Worm (Caenorhabditis elegans) whole organism, L3 larva: ENCODE measurements around the gene egl-43.

ENCODE experiments used
- ZK546.5 ChIP-seq: sonication (generic microtip); optimal IDR thresholded peaks from 2 replicates; lab custom pipeline; 2017; ENCODE audit warnings: missing biosample characterization, missing genetic modification characterization
- ama-1 ChIP-seq: fragments of 150-350 bp; optimal IDR thresholded peaks from 2 replicates; lab custom pipeline; 2018
- ceh-16 ChIP-seq: sonication (generic microtip); optimal IDR thresholded peaks from 2 replicates; lab custom pipeline; 2017; ENCODE audit warnings: missing biosample characterization, missing genetic modification characterization
- ceh-82 ChIP-seq: fragments of 150-350 bp; optimal IDR thresholded peaks from 2 replicates; lab custom pipeline; 2014; ENCODE audit warnings: missing biosample characterization, missing genetic modification characterization
- ceh-9 ChIP-seq: sonication (generic microtip); optimal IDR thresholded peaks from 2 replicates; lab custom pipeline; 2018; ENCODE audit warnings: missing biosample characterization, missing genetic modification characterization
- daf-12 ChIP-seq: fragments of 150-350 bp; optimal IDR thresholded peaks from 2 replicates; lab custom pipeline; 2014; ENCODE audit warnings: missing biosample characterization, missing genetic modification reagents, missing genetic modification characterization
- egl-27 ChIP-seq: sonication (generic microtip); optimal IDR thresholded peaks from 4 replicates; lab custom pipeline; 2017; ENCODE audit warnings: missing biosample characterization, missing genetic modification reagents, missing genetic modification characterization
- egl-5 ChIP-seq: fragments of 150-350 bp; optimal IDR thresholded peaks from 2 replicates; lab custom pipeline; 2017; ENCODE audit warnings: missing biosample characterization, missing genetic modification reagents, missing genetic modification characterization, inconsistent platforms
- elt-1 ChIP-seq: fragments of 150-350 bp; optimal IDR thresholded peaks from 2 replicates; lab custom pipeline; 2014; ENCODE audit warnings: missing biosample characterization, missing genetic modification characterization
- elt-2 ChIP-seq: sonication (generic microtip); optimal IDR thresholded peaks from 2 replicates; lab custom pipeline; 2016; ENCODE audit warnings: missing genetic modification reagents, mild to moderate bottlenecking, missing genetic modification characterization, missing compliant biosample characterization
- fkh-10 ChIP-seq: sonication (generic microtip); optimal IDR thresholded peaks from 2 replicates; lab custom pipeline; 2017; ENCODE audit warnings: missing biosample characterization, missing genetic modification reagents, missing genetic modification characterization
- fkh-2 ChIP-seq: fragments of 150-350 bp; optimal IDR thresholded peaks from 2 replicates; lab custom pipeline; 2014; ENCODE audit warnings: missing biosample characterization, missing genetic modification reagents, missing genetic modification characterization
- hmg-11 ChIP-seq: sonication (generic microtip); optimal IDR thresholded peaks from 2 replicates; lab custom pipeline; 2016; ENCODE audit warnings: missing genetic modification characterization, missing compliant biosample characterization
- jun-1 ChIP-seq: fragments of 150-350 bp; optimal IDR thresholded peaks from 2 replicates; lab custom pipeline; 2014; ENCODE audit warnings: missing biosample characterization, missing genetic modification reagents, missing genetic modification characterization
- lin-15B ChIP-seq: fragments of 150-350 bp; optimal IDR thresholded peaks from 2 replicates; lab custom pipeline; 2014; ENCODE audit warnings: missing biosample characterization, missing genetic modification characterization
- lin-39 ChIP-seq: fragments of 150-350 bp; optimal IDR thresholded peaks from 2 replicates; lab custom pipeline; 2018; ENCODE audit warnings: missing biosample characterization, missing genetic modification reagents, missing genetic modification characterization
- mml-1 ChIP-seq: fragments of 150-350 bp; sonication (generic microtip); optimal IDR thresholded peaks from 3 replicates; lab custom pipeline; 2014; ENCODE audit warnings: missing biosample characterization, missing genetic modification characterization
- nfya-1 ChIP-seq: sonication (generic microtip); optimal IDR thresholded peaks from 2 replicates; lab custom pipeline; 2017; ENCODE audit warnings: missing genetic modification characterization, mild to moderate bottlenecking, missing compliant biosample characterization, antibody characterized with exemption, moderate library complexity; ENCODE audit not compliant: insufficient read depth
- nhr-12 ChIP-seq: fragments of 150-350 bp; optimal IDR thresholded peaks from 2 replicates; lab custom pipeline; 2014; ENCODE audit warnings: missing biosample characterization, missing genetic modification characterization
- nhr-23 ChIP-seq: fragments of 150-350 bp; optimal IDR thresholded peaks from 2 replicates; lab custom pipeline; 2014; ENCODE audit warnings: missing biosample characterization, missing genetic modification reagents, missing genetic modification characterization
- nhr-25 ChIP-seq: sonication (generic microtip); optimal IDR thresholded peaks from 2 replicates; lab custom pipeline; 2017; ENCODE audit warnings: missing biosample characterization, missing genetic modification characterization
- nhr-28 ChIP-seq: fragments of 150-350 bp; optimal IDR thresholded peaks from 2 replicates; lab custom pipeline; 2014; ENCODE audit warnings: missing biosample characterization, missing genetic modification characterization
- nhr-67 ChIP-seq: fragments of 150-350 bp; optimal IDR thresholded peaks from 2 replicates; lab custom pipeline; 2014; ENCODE audit warnings: missing biosample characterization, missing genetic modification characterization
- nhr-76 ChIP-seq: fragments of 150-350 bp; sonication (generic microtip); optimal IDR thresholded peaks from 5 replicates; lab custom pipeline; 2014; ENCODE audit warnings: missing biosample characterization, missing genetic modification characterization
- nhr-77 ChIP-seq: fragments of 150-350 bp; optimal IDR thresholded peaks from 2 replicates; lab custom pipeline; 2014; ENCODE audit warnings: missing biosample characterization, missing genetic modification characterization
- pha-4 ChIP-seq: fragments of 150-350 bp; optimal IDR thresholded peaks from 2 replicates; lab custom pipeline; 2014; ENCODE audit warnings: missing biosample characterization, missing genetic modification reagents, missing genetic modification characterization
- pqm-1 ChIP-seq: fragments of 150-350 bp; optimal IDR thresholded peaks from 2 replicates; lab custom pipeline; 2017; ENCODE audit warnings: missing biosample characterization, missing genetic modification characterization, inconsistent platforms
- sea-2 ChIP-seq: fragments of 150-350 bp; sonication (generic microtip); optimal IDR thresholded peaks from 4 replicates; lab custom pipeline; 2014; ENCODE audit warnings: missing biosample characterization, missing genetic modification reagents, missing genetic modification characterization
- skn-1 ChIP-seq: fragments of 150-350 bp; optimal IDR thresholded peaks from 2 replicates; lab custom pipeline; 2014; ENCODE audit warnings: missing biosample characterization, missing genetic modification characterization
- tbx-2 ChIP-seq: sonication (generic microtip); optimal IDR thresholded peaks from 2 replicates; lab custom pipeline; 2016; ENCODE audit warnings: mild to moderate bottlenecking, missing genetic modification characterization, missing compliant biosample characterization
- unc-62 ChIP-seq: fragments of 150-350 bp; sonication (generic microtip); optimal IDR thresholded peaks from 4 replicates; lab custom pipeline; 2014; ENCODE audit warnings: missing biosample characterization, missing genetic modification reagents, missing genetic modification characterization
- zag-1 ChIP-seq: fragments of 150-350 bp; optimal IDR thresholded peaks from 2 replicates; lab custom pipeline; 2014; ENCODE audit warnings: missing biosample characterization, missing genetic modification characterization
- ztf-11 ChIP-seq: fragments of 150-350 bp; optimal IDR thresholded peaks from 2 replicates; lab custom pipeline; 2014; ENCODE audit warnings: missing biosample characterization, missing genetic modification characterization
- ztf-4 ChIP-seq: fragments of 150-350 bp; optimal IDR thresholded peaks from 2 replicates; lab custom pipeline; 2014; ENCODE audit warnings: missing biosample characterization, missing genetic modification characterization

egl-43 gene

DNA sequence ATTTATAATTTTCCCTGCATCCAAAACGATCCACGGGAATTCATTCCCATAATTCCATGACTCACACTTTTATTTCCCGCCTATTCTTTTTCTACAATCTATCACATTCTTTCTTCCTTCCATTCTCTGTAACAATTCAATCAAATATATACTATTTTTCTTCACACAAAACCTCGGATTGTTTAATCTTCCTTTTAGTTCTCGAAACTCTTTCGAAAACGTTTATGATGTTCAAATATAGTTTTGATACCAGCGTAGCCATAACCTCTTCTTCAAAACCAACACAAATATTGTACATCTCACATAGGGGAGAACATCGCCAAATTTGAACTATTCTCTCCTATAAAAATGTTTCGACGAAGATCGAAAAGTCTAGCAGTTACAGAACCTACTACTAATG is 35.8 kb downstream of the egl-43 start, which contains the start of gene lec-3:
lec-3 (plus strand) TSS at position 301 of the 400 bp plus-strand sequence.
- TF ChIP-seq ztf-11 (tag; lab: Kevin White, UChicago) (no peak), nhr-28 (tag; lab: Kevin White, UChicago) (no peak), fkh-10 (GFP tag; lab: Kevin White, UChicago) (no peak), ceh-82 (tag; lab: Kevin White, UChicago) (no peak), ZK546.5 (tag; lab: Kevin White, UChicago) (no peak), hmg-11 (tag; lab: Kevin White, UChicago) (no peak), nfya-1 (tag; lab: Kevin White, UChicago) (no peak), ztf-4 (tag; lab: Kevin White, UChicago) (no peak), fkh-2 (tag; lab: Kevin White, UChicago) (no peak), nhr-12 (tag; lab: Kevin White, UChicago) (no peak), pqm-1 (no peak), nhr-23 (tag; lab: Kevin White, UChicago) (no peak), nhr-25 (tag; lab: Kevin White, UChicago) (no peak), mml-1 (no peak), lin-15B (tag; lab: Kevin White, UChicago) (no peak), lin-39 (tag; lab: Kevin White, UChicago) (no peak), elt-2 (no peak)

DNA sequence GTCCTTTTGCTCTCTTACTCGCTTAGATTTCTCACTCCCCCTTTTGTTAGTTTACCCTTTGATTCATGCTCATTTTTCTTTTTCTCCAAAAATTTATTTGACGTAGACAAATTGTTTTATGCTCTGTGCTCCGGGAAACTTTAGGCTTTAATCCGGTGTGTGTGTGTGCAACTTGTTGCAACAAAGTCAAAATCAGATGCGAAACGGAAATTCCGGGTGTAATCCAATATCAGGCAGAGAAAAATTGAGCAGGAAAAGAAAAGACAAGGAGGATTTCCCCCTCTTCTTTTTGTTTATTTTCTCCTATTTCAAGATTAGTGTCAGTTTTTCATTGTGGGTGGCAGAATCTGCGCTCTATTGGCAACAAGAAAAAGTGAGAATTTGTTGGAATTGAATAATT is 37.5 kb downstream of the egl-43 start:
- TF ChIP-seq ama-1 (lab: Kevin White, UChicago) (no peak), fkh-10 (GFP tag; lab: Kevin White, UChicago) (peak; percentile 12)

DNA sequence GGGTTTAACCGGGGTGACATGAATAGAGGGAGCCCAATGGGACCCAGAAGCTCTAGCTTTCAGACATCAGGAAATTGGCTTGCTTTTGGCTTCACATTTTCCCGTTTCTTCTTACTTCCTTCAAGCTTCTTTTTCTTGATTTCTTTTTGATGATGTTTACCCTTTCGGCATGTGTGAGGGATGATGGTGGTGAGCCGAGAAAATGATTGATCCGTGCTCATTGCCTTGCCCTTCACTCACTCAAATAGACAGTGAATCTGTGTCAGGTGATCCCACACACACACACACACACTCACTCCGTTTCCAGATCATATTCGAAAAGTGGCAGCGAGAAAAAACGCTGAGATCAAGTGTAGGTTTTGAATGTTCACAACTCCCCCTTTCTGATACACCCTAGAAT is 39.7 kb downstream of the egl-43 start:
- TF ChIP-seq nhr-67 (tag; lab: Kevin White, UChicago) (no peak), ztf-11 (tag; lab: Kevin White, UChicago) (no peak), zag-1 (tag; lab: Kevin White, UChicago) (no peak), egl-5 (tag; lab: Kevin White, UChicago) (no peak), fkh-10 (GFP tag; lab: Kevin White, UChicago) (no peak), nhr-76 (tag; lab: Kevin White, UChicago) (no peak), ceh-16 (tag; lab: Kevin White, UChicago) (no peak), nhr-12 (tag; lab: Kevin White, UChicago) (no peak), ceh-9 (tag; lab: Kevin White, UChicago) (no peak), lin-39 (tag; lab: Kevin White, UChicago) (no peak), ZK546.5 (tag; lab: Kevin White, UChicago) (no peak), jun-1 (tag; lab: Kevin White, UChicago) (no peak), sea-2 (GFP tag; lab: Kevin White, UChicago) (no peak), egl-27 (tag; lab: Kevin White, UChicago) (no peak), elt-2 (no peak), hmg-11 (tag; lab: Kevin White, UChicago) (no peak), nfya-1 (tag; lab: Kevin White, UChicago) (no peak)

DNA sequence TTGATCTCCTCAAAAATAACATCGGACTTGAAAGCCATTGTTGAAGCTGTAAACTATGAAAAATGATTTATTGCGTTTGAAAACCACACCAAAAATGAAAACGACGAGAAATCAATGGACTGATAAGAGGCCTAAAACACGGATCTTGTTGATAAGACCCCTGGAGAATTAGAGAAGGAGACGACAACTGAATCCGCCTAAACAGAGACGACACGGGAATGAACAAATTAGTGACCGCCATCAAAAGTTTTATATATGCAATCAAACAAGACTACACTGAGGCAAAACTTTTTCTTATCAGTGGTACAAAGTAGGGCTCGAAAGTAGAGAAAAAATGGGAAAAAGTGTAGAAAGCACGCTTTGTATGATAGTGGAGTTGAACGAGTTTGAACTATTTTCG is 46.1 kb downstream of the egl-43 start, which contains the start of gene nlt-1:
nlt-1 (minus strand) TSS at position 78 of the 400 bp plus-strand sequence.
- TF ChIP-seq nhr-23 (tag; lab: Kevin White, UChicago) (peak; percentile 13), daf-12 (no peak), nhr-25 (tag; lab: Kevin White, UChicago) (no peak), unc-62 (no peak), egl-5 (tag; lab: Kevin White, UChicago) (no peak), jun-1 (tag; lab: Kevin White, UChicago) (peak; percentile 80), elt-2 (peak; percentile 98), pha-4 (peak; percentile 50), pqm-1 (peak; percentile 98), tbx-2 (tag; lab: Kevin White, UChicago) (no peak)

DNA sequence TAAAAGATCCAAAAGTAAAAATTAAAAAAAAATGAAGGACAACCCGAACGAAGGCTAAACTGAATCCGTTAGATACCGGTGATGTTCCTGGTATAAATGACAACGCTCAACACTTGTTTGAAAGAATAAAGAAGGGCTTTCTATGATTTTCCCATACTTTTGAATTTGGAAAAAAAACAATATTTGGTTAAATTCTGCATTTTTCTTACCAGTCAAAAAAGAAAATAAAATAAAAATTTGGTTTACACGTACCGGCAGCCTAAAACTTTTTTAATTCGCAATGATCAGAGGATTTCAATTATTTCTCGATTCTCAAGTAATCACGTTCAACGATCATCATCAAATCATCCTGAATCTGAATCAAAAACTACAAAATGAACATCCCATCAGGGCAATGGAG is 46.6 kb downstream of the egl-43 start, which contains the start of gene ZK892.3:
ZK892.3 (plus strand) TSS at position 301 of the 400 bp plus-strand sequence.
- no peak for TF ChIP-seq zag-1 (tag; lab: Kevin White, UChicago)
- TF ChIP-seq ztf-11 (tag; lab: Kevin White, UChicago), result no peak
- TF ChIP-seq fkh-2 (tag; lab: Kevin White, UChicago), result no peak
- no peak for TF ChIP-seq tbx-2 (tag; lab: Kevin White, UChicago)
- no peak for TF ChIP-seq lin-15B (tag; lab: Kevin White, UChicago)
- no peak for TF ChIP-seq nhr-77 (tag; lab: Kevin White, UChicago)
- no peak for TF ChIP-seq skn-1 (tag; lab: Kevin White, UChicago)
- no peak for TF ChIP-seq mml-1
- TF ChIP-seq pqm-1, result no peak
- no peak for TF ChIP-seq elt-1 (tag; lab: Kevin White, UChicago)
- TF ChIP-seq hmg-11 (tag; lab: Kevin White, UChicago), result no peak
